Fruit fly (Drosophila melanogaster) S2 (cell line): ENCODE measurements around the gene Xport-B.

Experiments used
- CG8478 ChIP-seq: fragments of >200 bp; optimal IDR thresholded peaks from 2 replicates; lab custom pipeline; 2018
- CTCF ChIP-seq, 2 experiments: fragments of >200 bp; optimal IDR thresholded peaks; 2 replicates each; lab custom pipeline; 2018

DNA sequence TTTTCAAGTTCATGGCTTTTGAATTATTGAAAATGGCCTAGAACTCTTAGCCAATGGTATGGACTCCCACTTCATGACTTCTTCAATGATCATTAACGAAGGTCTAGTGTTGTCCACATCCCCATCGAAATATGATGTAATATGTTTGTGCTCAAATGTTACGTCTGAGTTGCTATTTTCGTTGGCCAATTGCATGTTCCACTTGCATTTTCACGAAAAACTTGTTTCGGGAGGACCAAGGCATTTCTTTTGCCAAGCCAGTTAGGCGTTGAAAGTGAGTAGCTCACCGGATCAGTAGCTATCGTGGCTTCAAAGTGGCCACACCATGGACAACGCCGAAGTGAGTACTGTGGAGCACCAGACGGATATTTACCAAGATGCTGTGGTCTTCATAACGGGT, 3.0 kb upstream of the Xport-B start, which contains the start of gene CG4770:
- TF ChIP-seq CTCF (optimal IDR thresholded peaks at IDR 0.05; lab: Kevin White, UChicago) (no peak), CG8478 (lab: Kevin White, UChicago) (no peak)
